Worm (Caenorhabditis elegans): Measurements from ENCODE around the gene gip-1.

ce11 chrIII:2308026-2308425 lies 39.4 kb upstream of the gip-1 start, which contains the start of the genes fbxa-1 and Y54F10BM.20:
- TF ChIP-seq unc-86 (tag; optimal IDR thresholded peaks at IDR 0.05) (no peak), dve-1 (tag; optimal IDR thresholded peaks at IDR 0.05) (no peak), tbx-2 (tag; optimal IDR thresholded peaks at IDR 0.05) (no peak), pha-4 (tag; optimal IDR thresholded peaks at IDR 0.05) (no peak), ztf-16 (tag; optimal IDR thresholded peaks at IDR 0.05) (no peak), ceh-2 (tag; optimal IDR thresholded peaks at IDR 0.05) (no peak), nfya-1 (tag; optimal IDR thresholded peaks at IDR 0.05) (no peak)

All from whole organism, late embryonic.